Worm (Caenorhabditis elegans): ENCODE measurements around the gene rbr-2.

The rbr-2 gene

ce11 chrIV:10918877-10919560 is 851 bp upstream of the rbr-2 start (continued):
- no peak for TF ChIP-seq ZK337.2 (GFP tag; IDR thresholded peaks at IDR 0.05)
- TF ChIP-seq nhr-42 (GFP tag; IDR thresholded peaks at IDR 0.05): peak; percentile 42; the same call in 1 of the 2 replicates
- TF ChIP-seq T26A8.4 (GFP tag; IDR thresholded peaks at IDR 0.05): 0 out of 2 replicates have a peak, but pooled peaks have one; percentile 39
- peak; percentile 64 for TF ChIP-seq dmd-6 (GFP tag; IDR thresholded peaks at IDR 0.05)
- peak; percentile 87 for TF ChIP-seq lin-38 (GFP tag; IDR thresholded peaks at IDR 0.05)
- peak; percentile 89 for TF ChIP-seq mxl-3 (GFP tag; optimal IDR thresholded peaks at IDR 0.05)
- TF ChIP-seq mdl-1 (tag; optimal IDR thresholded peaks at IDR 0.05): peak; percentile 25 to 90
- peak; percentile 86 for TF ChIP-seq hmg-1.1 (GFP tag; IDR thresholded peaks at IDR 0.05)
- TF ChIP-seq vab-7 (GFP tag; IDR thresholded peaks at IDR 0.05): peak; percentile 39; the same call in 1 of the 2 replicates
- no peak for TF ChIP-seq ceh-28 (tag; optimal IDR thresholded peaks at IDR 0.05)
- TF ChIP-seq ctbp-1 (GFP tag; IDR thresholded peaks at IDR 0.05): peak; percentile 75
- TF ChIP-seq madf-5 (GFP tag; IDR thresholded peaks at IDR 0.05): no peak
- 0 out of 2 replicates have a peak, but pooled peaks have one; percentile 44 for TF ChIP-seq snpc-1.2 (GFP tag; IDR thresholded peaks at IDR 0.05)
- TF ChIP-seq dve-1 (tag; optimal IDR thresholded peaks at IDR 0.05; ENCODE audit: insufficient read depth): peak; percentile 76
- TF ChIP-seq nhr-48 (tag; optimal IDR thresholded peaks at IDR 0.05): peak; percentile 25
- peak; percentile 87 for TF ChIP-seq mep-1 (tag; optimal IDR thresholded peaks at IDR 0.05)
- no peak for TF ChIP-seq unc-39 (tag; optimal IDR thresholded peaks at IDR 0.05)
- peak; percentile 66 for TF ChIP-seq mes-2 (tag; optimal IDR thresholded peaks at IDR 0.05; ENCODE audit: poor library complexity, severe bottlenecking)
- TF ChIP-seq lin-13 (GFP tag; optimal IDR thresholded peaks at IDR 0.05): peak; percentile 41
- peak in 1 of 2 experiments; percentile 96 for TF ChIP-seq unc-62 (GFP tag; optimal IDR thresholded peaks at IDR 0.05 in 1 of 2)
- TF ChIP-seq unc-62 (tag; optimal IDR thresholded peaks at IDR 0.05): no peak
- peak; percentile 58 for TF ChIP-seq dpl-1 (GFP tag; optimal IDR thresholded peaks at IDR 0.05)
- peak; percentile 56 for TF ChIP-seq T20F7.1 (GFP tag; optimal IDR thresholded peaks at IDR 0.05)
- no peak for TF ChIP-seq lin-29 (GFP tag; IDR thresholded peaks at IDR 0.05)

ce11 chrIV:10933062-10933552 is 13.2 kb downstream of the rbr-2 start, which contains the start of the genes dnc-1 and lsm-7:
dnc-1 (minus strand) TSS chrIV:10933203.
lsm-7 (plus strand) TSS chrIV:10933502.
- TF ChIP-seq F37D6.2 (tag; optimal IDR thresholded peaks at IDR 0.05) (peak; percentile 5), nhr-42 (GFP tag; IDR thresholded peaks at IDR 0.05) (no peak), nhr-28 (tag; optimal IDR thresholded peaks at IDR 0.05) (peak; percentile 59), F44E2.7 (GFP tag; IDR thresholded peaks at IDR 0.05) (no peak), ctbp-1 (GFP tag; IDR thresholded peaks at IDR 0.05) (peak; percentile 65; the same call in 1 of the 2 replicates), fkh-10 (GFP tag; optimal IDR thresholded peaks at IDR 0.05) (peak; percentile 63), nhr-77 (tag; optimal IDR thresholded peaks at IDR 0.05) (peak; percentile 70), hmg-1.1 (GFP tag; IDR thresholded peaks at IDR 0.05) (peak; percentile 72), lin-38 (GFP tag; IDR thresholded peaks at IDR 0.05) (peak; percentile 74), set-16 (GFP tag; IDR thresholded peaks at IDR 0.05) (no peak), hlh-30 (tag; optimal IDR thresholded peaks at IDR 0.05; ENCODE audit: insufficient read depth) (peak; percentile 75), dve-1 (tag; optimal IDR thresholded peaks at IDR 0.05; ENCODE audit: insufficient read depth) (peak; percentile 79), madf-9 (GFP tag; conservative IDR thresholded peaks at IDR 0.05) (peak; percentile 61), egl-27 (tag; optimal IDR thresholded peaks at IDR 0.05) (no peak), lin-1 (GFP tag; IDR thresholded peaks at IDR 0.05) (peak; percentile 45; the same call in 1 of the 2 replicates), unc-130 (GFP tag; optimal IDR thresholded peaks at IDR 0.05) (peak; percentile 6), lin-13 (GFP tag; optimal IDR thresholded peaks at IDR 0.05) (peak; percentile 57), gei-8 (GFP tag; optimal IDR thresholded peaks at IDR 0.05) (no peak), ceh-44 (GFP tag; IDR thresholded peaks at IDR 0.05) (peak; percentile 79), ceh-82 (tag; optimal IDR thresholded peaks at IDR 0.05) (no peak), ces-1 (GFP tag; optimal IDR thresholded peaks at IDR 0.05) (no peak), zfp-3 (GFP tag; conservative IDR thresholded peaks at IDR 0.05) (peak; percentile 81), T20F7.1 (GFP tag; optimal IDR thresholded peaks at IDR 0.05) (peak; percentile 66), egl-43 (GFP tag; IDR thresholded peaks at IDR 0.05) (0 out of 2 replicates have a peak, but pooled peaks have one; percentile 35), arid-1 (GFP tag; conservative IDR thresholded peaks at IDR 0.05) (no peak; the same call in 1 of the 2 replicates), ceh-20 (GFP tag; IDR thresholded peaks at IDR 0.05) (peak; percentile 65), hif-1 (tag; optimal IDR thresholded peaks at IDR 0.05) (peak in 1 of 2 experiments; percentile 66), R02D3.7 (tag; optimal IDR thresholded peaks at IDR 0.05) (no peak), tag-97 (GFP tag; IDR thresholded peaks at IDR 0.05) (no peak), dpl-1 (GFP tag; optimal IDR thresholded peaks at IDR 0.05) (peak; percentile 76), mep-1 (tag; optimal IDR thresholded peaks at IDR 0.05) (peak; percentile 88), ama-1 (optimal IDR thresholded peaks at IDR 0.05) (peak; percentile 8)

Data from whole organism, L4 larva.